Worm (Caenorhabditis elegans): ENCODE measurements around the gene msrp-4.
A peak's percentile ranks its signal among the peaks of the same experiment; 100 is the strongest.

Gene msrp-4

ce11 chrII:840131-840530 lies 17.5 kb upstream of the msrp-4 start, which contains the start of gene clc-33:
clc-33 (plus strand) TSS chrII:840431.
- no peak for TF ChIP-seq egl-43 (GFP tag; IDR thresholded peaks at IDR 0.05)
- TF ChIP-seq gei-8 (GFP tag; optimal IDR thresholded peaks at IDR 0.05): no peak
- TF ChIP-seq spr-1 (tag; optimal IDR thresholded peaks at IDR 0.05): no peak
- TF ChIP-seq lir-3 (tag; optimal IDR thresholded peaks at IDR 0.05): no peak
- no peak for TF ChIP-seq mxl-2 (GFP tag; conservative IDR thresholded peaks at IDR 0.05)
- no peak for TF ChIP-seq T20F7.1 (GFP tag; optimal IDR thresholded peaks at IDR 0.05)
- no peak for TF ChIP-seq dve-1 (tag; optimal IDR thresholded peaks at IDR 0.05; ENCODE audit: insufficient read depth)
- no peak for TF ChIP-seq F49E8.2 (tag; optimal IDR thresholded peaks at IDR 0.05; ENCODE audit: borderline replicate concordance)
- TF ChIP-seq ceh-44 (GFP tag; IDR thresholded peaks at IDR 0.05): no peak
- TF ChIP-seq daf-16 (GFP tag; optimal IDR thresholded peaks at IDR 0.05): no peak
- no peak for TF ChIP-seq daf-16 (tag; optimal IDR thresholded peaks at IDR 0.05)
- no peak for TF ChIP-seq aly-2 (tag; optimal IDR thresholded peaks at IDR 0.05)
- no peak for TF ChIP-seq nhr-41 (GFP tag; IDR thresholded peaks at IDR 0.05)
- TF ChIP-seq ZK337.2 (GFP tag; IDR thresholded peaks at IDR 0.05): no peak
- no peak for TF ChIP-seq cey-2 (tag; optimal IDR thresholded peaks at IDR 0.05; ENCODE audit: borderline replicate concordance, insufficient read depth)
- no peak for TF ChIP-seq mdl-1 (tag; optimal IDR thresholded peaks at IDR 0.05)
- no peak for TF ChIP-seq lin-15B (tag; optimal IDR thresholded peaks at IDR 0.05)
- no peak for TF ChIP-seq sdz-12 (GFP tag; optimal IDR thresholded peaks at IDR 0.05)
- no peak for TF ChIP-seq mdt-29 (GFP tag; IDR thresholded peaks at IDR 0.05)
- no peak for TF ChIP-seq hlh-30 (tag; optimal IDR thresholded peaks at IDR 0.05; ENCODE audit: insufficient read depth)

DNA sequence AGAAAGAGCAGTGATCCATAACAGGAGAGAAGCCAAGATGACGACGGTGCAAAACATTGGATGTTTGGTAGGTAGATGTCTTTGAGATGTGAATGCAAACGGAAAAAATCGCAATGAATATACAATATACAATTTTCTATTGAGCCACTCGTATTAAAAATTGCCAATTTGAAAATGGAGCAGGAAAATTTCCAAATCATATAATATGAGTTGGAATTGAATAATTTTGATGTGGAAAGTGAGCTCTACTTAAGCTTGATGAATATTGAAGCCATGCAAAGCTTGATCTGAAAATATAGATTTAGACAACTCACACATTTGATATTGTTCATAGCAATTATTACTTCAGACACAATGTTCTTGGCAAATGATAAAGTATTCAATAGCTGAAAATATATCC lies 15.8 kb upstream of the msrp-4 start, which contains the start of gene F28A10.8:
Gene F28A10.8, minus strand, starts transcription at position 101 of the 400 bp plus-strand sequence.
- TF ChIP-seq daf-16 (GFP tag; optimal IDR thresholded peaks at IDR 0.05) (no peak), daf-16 (tag; optimal IDR thresholded peaks at IDR 0.05) (no peak), unc-62 (GFP tag; optimal IDR thresholded peaks at IDR 0.05 in 1 of 2) (no peak), unc-62 (tag; optimal IDR thresholded peaks at IDR 0.05) (no peak), zfp-2 (tag; optimal IDR thresholded peaks at IDR 0.05) (no peak), dve-1 (tag; optimal IDR thresholded peaks at IDR 0.05; ENCODE audit: insufficient read depth) (no peak), nhr-25 (tag; optimal IDR thresholded peaks at IDR 0.05; ENCODE audit: borderline replicate concordance, insufficient read depth) (no peak), ama-1 (optimal IDR thresholded peaks at IDR 0.05) (no peak), ztf-7 (tag; optimal IDR thresholded peaks at IDR 0.05) (no peak), duxl-1 (tag; optimal IDR thresholded peaks at IDR 0.05; ENCODE audit: poor library complexity) (no peak)

ce11 chrII:825521-825920 lies 2.9 kb upstream of the msrp-4 start, which contains the start of gene F28A10.1:
F28A10.1 (plus strand) TSS chrII:825821.
- peak; percentile 8 for TF ChIP-seq aha-1 (tag)
- TF ChIP-seq ceh-82 (tag; optimal IDR thresholded peaks at IDR 0.05): no peak

ce11 chrII:823529-823928 lies 899 bp upstream of the msrp-4 start, which contains the start of gene F46F5.10:
F46F5.10 (plus strand) TSS chrII:823829.
- TF ChIP-seq mxl-2 (GFP tag; conservative IDR thresholded peaks at IDR 0.05) (no peak), unc-39 (tag; optimal IDR thresholded peaks at IDR 0.05) (no peak), arid-1 (GFP tag; conservative IDR thresholded peaks at IDR 0.05) (no peak), duxl-1 (tag; optimal IDR thresholded peaks at IDR 0.05; ENCODE audit: poor library complexity) (no peak)

ce11 chrII:821514-821913 lies 1.1 kb downstream of the msrp-4 start, which contains the start of gene F46F5.8:
F46F5.8 (minus strand) TSS chrII:821614.
- peak in 1 of 2 experiments; percentile 73 for TF ChIP-seq unc-62 (GFP tag; optimal IDR thresholded peaks at IDR 0.05 in 1 of 2)
- TF ChIP-seq unc-62 (tag; optimal IDR thresholded peaks at IDR 0.05): no peak
- TF ChIP-seq mes-2 (tag; optimal IDR thresholded peaks at IDR 0.05; ENCODE audit: poor library complexity, severe bottlenecking): no peak
